Fruit fly (Drosophila melanogaster) whole organism: Measurements from ENCODE around the gene GstZ1.

Source experiments
- CG8478 ChIP-seq: fragments of >200 bp; optimal IDR thresholded peaks from 2 replicates; lab custom pipeline; 2018; ENCODE audit warnings: inconsistent platforms
- Dll ChIP-seq: fragments of >200 bp; optimal IDR thresholded peaks from 2 replicates; lab custom pipeline; 2017
- EcR ChIP-seq, 2 experiments: fragments of >200 bp; optimal IDR thresholded peaks; 2 replicates each; lab custom pipeline; 2017; ENCODE audit warnings: missing biosample characterization in 2 of 2, missing genetic modification characterization in 2 of 2, missing genetic modification reagents in 2 of 2
- pan ChIP-seq: fragments of >200 bp; optimal IDR thresholded peaks from 2 replicates; lab custom pipeline; 2017
- psq ChIP-seq: fragments of >200 bp; optimal IDR thresholded peaks from 2 replicates; lab custom pipeline; 2017
- usp ChIP-seq: fragments of >200 bp; optimal IDR thresholded peaks from 2 replicates; lab custom pipeline; 2017; ENCODE audit warnings: missing biosample characterization, missing genetic modification characterization, mixed read lengths

dm6 chr3R:9460488-9461150 lies 4.3 kb upstream of the GstZ1 start, which contains the start of gene GstZ2:
- TF ChIP-seq CG8478 (lab: Kevin White, UChicago) (no peak), psq (no peak), pan (no peak), Dll (lab: Kevin White, UChicago) (no peak), usp (GFP tag; lab: Kevin White, UChicago) (no peak), EcR (GFP tag; optimal IDR thresholded peaks at IDR 0.05; lab: Kevin White, UChicago) (no peak)
